Worm (Caenorhabditis elegans): Measurements from ENCODE around the gene mtrf-1L.

- TF ChIP-seq nhr-237 (tag; optimal IDR thresholded peaks at IDR 0.05) = no peak
- no peak for TF ChIP-seq alr-1 (tag; optimal IDR thresholded peaks at IDR 0.05; ENCODE audit: borderline replicate concordance)
Measured at ce11 chrIV:5206716-5207115, 19.8 kb downstream of the mtrf-1L start.
